Fruit fly (Drosophila melanogaster) whole organism: ENCODE results near the gene PMCA.

ENCODE experiments used
- CG8478 ChIP-seq: fragments of >200 bp; optimal IDR thresholded peaks from 2 replicates; lab custom pipeline; 2018; ENCODE audit warnings: inconsistent platforms
- psq ChIP-seq: fragments of >200 bp; optimal IDR thresholded peaks from 2 replicates; lab custom pipeline; 2017

- no peak for TF ChIP-seq psq (lab: Kevin White, UChicago)
- TF ChIP-seq CG8478 = no peak
Observed at dm6 chr4:332268-332667, 26.4 kb downstream of the PMCA start.
